Fruit fly (Drosophila melanogaster): ENCODE data around the gene CG12985.

Gene CG12985

DNA sequence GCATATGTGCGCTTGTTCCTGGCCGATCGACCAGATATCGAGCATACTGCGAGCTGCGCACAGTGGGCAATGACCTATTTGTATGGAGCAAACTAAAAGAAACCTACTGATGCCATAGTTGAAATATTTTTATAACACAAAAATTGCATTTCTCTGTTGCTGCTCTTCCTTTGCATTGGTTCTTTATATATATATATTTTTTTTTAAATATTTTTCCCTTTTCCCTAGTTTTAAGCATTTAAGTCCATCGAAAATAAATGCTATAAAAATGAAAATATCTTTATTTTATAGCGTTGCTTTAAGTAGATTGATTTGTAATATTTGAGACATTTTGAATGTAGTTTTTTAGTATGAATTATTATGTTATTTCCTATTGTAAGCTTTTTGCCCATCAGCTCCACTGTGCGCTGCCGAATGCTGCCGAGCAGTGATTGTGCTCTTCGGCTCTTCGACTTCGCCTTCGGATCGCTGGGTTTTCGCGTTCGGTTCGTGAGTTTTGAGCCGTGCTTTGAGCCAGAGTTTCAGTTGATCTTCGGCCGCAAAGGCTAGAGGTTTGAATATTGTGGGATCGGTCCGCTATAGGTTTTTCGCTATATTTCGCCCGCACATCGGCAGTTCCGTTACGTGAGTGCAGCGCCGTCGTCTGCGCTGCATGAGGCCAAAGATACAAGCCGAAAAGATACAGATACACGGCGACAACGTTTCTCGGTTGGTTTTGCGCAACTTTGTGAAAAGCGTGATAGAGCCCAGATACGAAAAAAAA is 27.6 kb downstream of the CG12985 start, which contains the start of gene CG6847 (continued):
- peak; percentile 83 for TF ChIP-seq CG18619 (GFP tag; optimal IDR thresholded peaks at IDR 0.05)
- peak; percentile 36 for TF ChIP-seq CG12155 (GFP tag; optimal IDR thresholded peaks at IDR 0.05)
- no peak for TF ChIP-seq eyg (GFP tag; optimal IDR thresholded peaks at IDR 0.05)
- TF ChIP-seq Fer1 (GFP tag; optimal IDR thresholded peaks at IDR 0.05), result peak; percentile 42
- peak; percentile 39 for TF ChIP-seq Drgx (GFP tag; IDR thresholded peaks at IDR 0.05)
- no peak for TF ChIP-seq gt (GFP tag; IDR thresholded peaks at IDR 0.05)
- no peak for TF ChIP-seq gsb (GFP tag; IDR thresholded peaks at IDR 0.05)
- no peak for TF ChIP-seq tll (GFP tag; optimal IDR thresholded peaks at IDR 0.05)
- peak; percentile 52 for TF ChIP-seq org-1 (GFP tag; optimal IDR thresholded peaks at IDR 0.05)
- peak; percentile 61 for TF ChIP-seq slbo (GFP tag; IDR thresholded peaks at IDR 0.05)
- TF ChIP-seq knrl (GFP tag; IDR thresholded peaks at IDR 0.05; ENCODE audit: partially characterized antibody), result no peak
- TF ChIP-seq tgo (GFP tag; IDR thresholded peaks at IDR 0.05), result peak; percentile 49; the same call in 2 of the 3 replicates
- no peak for TF ChIP-seq Dip2 (GFP tag; IDR thresholded peaks at IDR 0.05)
- TF ChIP-seq cg (GFP tag; optimal IDR thresholded peaks at IDR 0.05), result no peak
- no peak for TF ChIP-seq Lpt (GFP tag; optimal IDR thresholded peaks at IDR 0.05)
- peak; percentile 68 for TF ChIP-seq CG11504 (tag; optimal IDR thresholded peaks at IDR 0.05)
- no peak for TF ChIP-seq CG3726 (GFP tag; IDR thresholded peaks at IDR 0.05)
- TF ChIP-seq unpg (GFP tag; optimal IDR thresholded peaks at IDR 0.05), result peak; percentile 75
- TF ChIP-seq Optix (GFP tag; IDR thresholded peaks at IDR 0.05), result no peak
- TF ChIP-seq Dp (GFP tag; optimal IDR thresholded peaks at IDR 0.05), result no peak
- peak; percentile 37 for TF ChIP-seq cwo (GFP tag; optimal IDR thresholded peaks at IDR 0.05)
- TF ChIP-seq CG3163 (GFP tag; optimal IDR thresholded peaks at IDR 0.05), result no peak
- no peak for TF ChIP-seq CG7928 (GFP tag; optimal IDR thresholded peaks at IDR 0.05)
- no peak for TF ChIP-seq Hr39 (optimal IDR thresholded peaks at IDR 0.05)
- TF ChIP-seq CG9215 (GFP tag; IDR thresholded peaks at IDR 0.05), result peak; percentile 53
- TF ChIP-seq CG5180 (GFP tag; optimal IDR thresholded peaks at IDR 0.05), result peak; percentile 24
- no peak for TF ChIP-seq ap (GFP tag; IDR thresholded peaks at IDR 0.05)
- no peak for TF ChIP-seq CG34422 (GFP tag; IDR thresholded peaks at IDR 0.05)
- no peak for TF ChIP-seq Max (GFP tag; optimal IDR thresholded peaks at IDR 0.05)
- no peak for TF ChIP-seq CG4282 (GFP tag; optimal IDR thresholded peaks at IDR 0.05)
- peak; percentile 60 for TF ChIP-seq CG2875 (GFP tag; optimal IDR thresholded peaks at IDR 0.05)
- no peak for TF ChIP-seq NC2α (GFP tag; optimal IDR thresholded peaks at IDR 0.05)
- TF ChIP-seq CG15011 (GFP tag; optimal IDR thresholded peaks at IDR 0.05), result no peak
- TF ChIP-seq repo (GFP tag; optimal IDR thresholded peaks at IDR 0.05), result no peak
- peak; percentile 19; the same call in 1 of the 2 replicates for TF ChIP-seq CG10366 (GFP tag; IDR thresholded peaks at IDR 0.05)
- no peak for TF ChIP-seq MTF-1 (GFP tag; optimal IDR thresholded peaks at IDR 0.05; ENCODE audit: borderline replicate concordance)
- TF ChIP-seq Blimp-1 (GFP tag; optimal IDR thresholded peaks at IDR 0.05), result peak; percentile 31
- peak; percentile 37; the same call in 1 of the 2 replicates for TF ChIP-seq esg (GFP tag; conservative IDR thresholded peaks at IDR 0.05)
- peak; percentile 94 for TF ChIP-seq CG17361 (GFP tag; IDR thresholded peaks at IDR 0.05)
- TF ChIP-seq wdn (GFP tag; IDR thresholded peaks at IDR 0.05), result 0 out of 2 replicates have a peak, but pooled peaks have one; percentile 21
- TF ChIP-seq Kr (GFP tag; optimal IDR thresholded peaks at IDR 0.05), result no peak
- TF ChIP-seq tap (tag; optimal IDR thresholded peaks at IDR 0.05), result no peak
- TF ChIP-seq BEAF-32 (GFP tag; optimal IDR thresholded peaks at IDR 0.05), result no peak
- peak; percentile 16 for TF ChIP-seq CG10654 (GFP tag; optimal IDR thresholded peaks at IDR 0.05)
- no peak for TF ChIP-seq Neu2 (GFP tag; optimal IDR thresholded peaks at IDR 0.05; ENCODE audit: borderline replicate concordance)
- no peak for TF ChIP-seq pfk (GFP tag; optimal IDR thresholded peaks at IDR 0.05)
- no peak for TF ChIP-seq Bgb (GFP tag; IDR thresholded peaks at IDR 0.05; ENCODE audit: partially characterized antibody)
- TF ChIP-seq CG32767 (GFP tag; IDR thresholded peaks at IDR 0.05), result peak; percentile 39; the same call in 1 of the 2 replicates
- TF ChIP-seq amos (GFP tag; IDR thresholded peaks at IDR 0.05; ENCODE audit: partially characterized antibody), result peak; percentile 26; the same call in 1 of the 2 replicates

Data from whole organism, embryonic.